Fruit fly (Drosophila melanogaster): Measurements from ENCODE around the gene Xrcc2.

dm6 chrX:18515205-18515921 is 15.4 kb downstream of the Xrcc2 start, which contains the start of the genes Bx and HisRS:
- TF ChIP-seq Hr96 (GFP tag; optimal IDR thresholded peaks at IDR 0.05) (no peak), ovo (GFP tag; optimal IDR thresholded peaks at IDR 0.05) (no peak), CG12768 (GFP tag; optimal IDR thresholded peaks at IDR 0.05) (no peak), Crg-1 (GFP tag; optimal IDR thresholded peaks at IDR 0.05) (no peak), CG7101 (tag; optimal IDR thresholded peaks at IDR 0.05) (peak; percentile 2), kay (GFP tag; ENCODE audit: borderline replicate concordance) (no peak), cic (GFP tag; optimal IDR thresholded peaks at IDR 0.05) (no peak), CG5204 (GFP tag; optimal IDR thresholded peaks at IDR 0.05) (no peak), CG7045 (GFP tag; optimal IDR thresholded peaks at IDR 0.05) (no peak), CG1620 (GFP tag; optimal IDR thresholded peaks at IDR 0.05) (no peak), pad (GFP tag; optimal IDR thresholded peaks at IDR 0.05) (no peak), cnc (optimal IDR thresholded peaks at IDR 0.05) (no peak)
